Fruit fly (Drosophila melanogaster): Measurements from ENCODE around the gene CG6937.

Gene CG6937

dm6 chr3R:22584582-22584981, at the start of gene CG6937, which contains the start of gene CG33107:
Gene CG6937 (plus strand): TSS chr3R:22584773.
Gene CG33107 (minus strand): TSS chr3R:22584718.
- no peak for TF ChIP-seq psq (optimal IDR thresholded peaks at IDR 0.05)
- no peak for TF ChIP-seq Dll (optimal IDR thresholded peaks at IDR 0.05)
- TF ChIP-seq CG8478 (optimal IDR thresholded peaks at IDR 0.05), result no peak
- no peak for TF ChIP-seq usp (GFP tag; optimal IDR thresholded peaks at IDR 0.05)
- TF ChIP-seq EcR (GFP tag; optimal IDR thresholded peaks at IDR 0.05), result no peak
- TF ChIP-seq pan (optimal IDR thresholded peaks at IDR 0.05), result no peak

dm6 chr3R:22535945-22536344, 48.6 kb upstream of the CG6937 start:
- TF ChIP-seq usp (GFP tag; optimal IDR thresholded peaks at IDR 0.05) (no peak), Dll (optimal IDR thresholded peaks at IDR 0.05) (no peak), CG8478 (optimal IDR thresholded peaks at IDR 0.05) (no peak), psq (optimal IDR thresholded peaks at IDR 0.05) (no peak), EcR (GFP tag; optimal IDR thresholded peaks at IDR 0.05) (no peak), pan (optimal IDR thresholded peaks at IDR 0.05) (no peak)

dm6 chr3R:22536504-22537423, 47.8 kb upstream of the CG6937 start:
- TF ChIP-seq EcR (GFP tag; optimal IDR thresholded peaks at IDR 0.05) (no peak), usp (GFP tag; optimal IDR thresholded peaks at IDR 0.05) (no peak), psq (optimal IDR thresholded peaks at IDR 0.05) (no peak), CG8478 (optimal IDR thresholded peaks at IDR 0.05) (no peak), Dll (optimal IDR thresholded peaks at IDR 0.05) (no peak), pan (optimal IDR thresholded peaks at IDR 0.05) (no peak)

dm6 chr3R:22538877-22539276, 45.7 kb upstream of the CG6937 start:
- TF ChIP-seq CG8478 (optimal IDR thresholded peaks at IDR 0.05) (no peak), usp (GFP tag; optimal IDR thresholded peaks at IDR 0.05) (no peak), Dll (optimal IDR thresholded peaks at IDR 0.05) (no peak), pan (optimal IDR thresholded peaks at IDR 0.05) (no peak), psq (optimal IDR thresholded peaks at IDR 0.05) (no peak), EcR (GFP tag; optimal IDR thresholded peaks at IDR 0.05) (no peak)

- no peak for TF ChIP-seq CG8478 (optimal IDR thresholded peaks at IDR 0.05)
These were observed 44.8 kb upstream of the CG6937 start, which contains the start of gene CG5326 for dm6 chr3R:22539762-22540161. Gene CG5326 (minus strand): TSS chr3R:22539919.

- TF ChIP-seq CG8478 (optimal IDR thresholded peaks at IDR 0.05) (no peak), usp (GFP tag; optimal IDR thresholded peaks at IDR 0.05) (no peak), Dll (optimal IDR thresholded peaks at IDR 0.05) (no peak), psq (optimal IDR thresholded peaks at IDR 0.05) (no peak), pan (optimal IDR thresholded peaks at IDR 0.05) (no peak), EcR (GFP tag; optimal IDR thresholded peaks at IDR 0.05) (no peak)
These were observed 43.9 kb upstream of the CG6937 start for dm6 chr3R:22540686-22541085.

dm6 chr3R:22542773-22543411, 41.7 kb upstream of the CG6937 start:
- TF ChIP-seq Dll (optimal IDR thresholded peaks at IDR 0.05), result no peak
- TF ChIP-seq CG8478 (optimal IDR thresholded peaks at IDR 0.05), result no peak
- no peak for TF ChIP-seq EcR (GFP tag; optimal IDR thresholded peaks at IDR 0.05)
- no peak for TF ChIP-seq pan (optimal IDR thresholded peaks at IDR 0.05)
- TF ChIP-seq psq (optimal IDR thresholded peaks at IDR 0.05), result no peak
- TF ChIP-seq usp (GFP tag; optimal IDR thresholded peaks at IDR 0.05), result no peak

- TF ChIP-seq CG8478 (optimal IDR thresholded peaks at IDR 0.05), result no peak
- no peak for TF ChIP-seq psq (optimal IDR thresholded peaks at IDR 0.05)
- TF ChIP-seq pan (optimal IDR thresholded peaks at IDR 0.05), result no peak
- no peak for TF ChIP-seq usp (GFP tag; optimal IDR thresholded peaks at IDR 0.05)
- TF ChIP-seq EcR (GFP tag; optimal IDR thresholded peaks at IDR 0.05), result no peak
- no peak for TF ChIP-seq Dll (optimal IDR thresholded peaks at IDR 0.05)
These were observed 38.6 kb upstream of the CG6937 start for dm6 chr3R:22546017-22546416.

- TF ChIP-seq EcR (GFP tag; optimal IDR thresholded peaks at IDR 0.05) (no peak), usp (GFP tag; optimal IDR thresholded peaks at IDR 0.05) (no peak), CG8478 (optimal IDR thresholded peaks at IDR 0.05) (no peak), pan (optimal IDR thresholded peaks at IDR 0.05) (no peak), psq (optimal IDR thresholded peaks at IDR 0.05) (no peak), Dll (optimal IDR thresholded peaks at IDR 0.05) (no peak)
These were observed 37.0 kb upstream of the CG6937 start, which contains the start of gene AdipoR for dm6 chr3R:22547585-22548022. Gene AdipoR (minus strand): TSS chr3R:22547846.

- TF ChIP-seq psq (optimal IDR thresholded peaks at IDR 0.05) (no peak), usp (GFP tag; optimal IDR thresholded peaks at IDR 0.05) (no peak)
These were observed 34.2 kb upstream of the CG6937 start, which contains the start of gene bond for dm6 chr3R:22550306-22550812. Gene bond (plus strand): TSS chr3R:22550680.

- TF ChIP-seq usp (GFP tag; optimal IDR thresholded peaks at IDR 0.05) (no peak), pan (optimal IDR thresholded peaks at IDR 0.05) (no peak), psq (optimal IDR thresholded peaks at IDR 0.05) (no peak)
These were observed 31.9 kb upstream of the CG6937 start for dm6 chr3R:22552686-22553085.

- TF ChIP-seq EcR (GFP tag; optimal IDR thresholded peaks at IDR 0.05), result no peak
- no peak for TF ChIP-seq Dll (optimal IDR thresholded peaks at IDR 0.05)
- no peak for TF ChIP-seq CG8478 (optimal IDR thresholded peaks at IDR 0.05)
These were observed 27.4 kb upstream of the CG6937 start for dm6 chr3R:22557100-22557741.

All from whole organism.